Worm (Caenorhabditis elegans) whole organism, late embryonic: ENCODE data around the gene T24E12.11.

Source experiments
- C08G9.2 ChIP-seq: sonication (generic microtip); optimal IDR thresholded peaks from 2 replicates; lab custom pipeline; 2016; ENCODE audit warnings: mild to moderate bottlenecking, missing genetic modification characterization, moderate library complexity, missing compliant biosample characterization
- K02D7.2 ChIP-seq: sonication (generic microtip); optimal IDR thresholded peaks from 2 replicates; lab custom pipeline; 2017; ENCODE audit warnings: mild to moderate bottlenecking, missing genetic modification characterization, missing compliant biosample characterization
- K09A11.1 ChIP-seq: sonication (generic microtip); optimal IDR thresholded peaks from 2 replicates; lab custom pipeline; 2017; ENCODE audit warnings: antibody characterized with exemption, mild to moderate bottlenecking, missing genetic modification characterization, missing compliant biosample characterization; ENCODE audit not compliant: insufficient read depth
- Y22D7AL.16 ChIP-seq: sonication (generic microtip); optimal IDR thresholded peaks from 2 replicates; lab custom pipeline; 2016; ENCODE audit warnings: missing genetic modification characterization, missing compliant biosample characterization
- ama-1 ChIP-seq: fragments of 150-350 bp; optimal IDR thresholded peaks from 2 replicates; lab custom pipeline; 2014
- ceh-14 ChIP-seq: sonication (generic microtip); optimal IDR thresholded peaks from 2 replicates; lab custom pipeline; 2016; ENCODE audit warnings: missing genotype, missing genetic modification characterization, missing compliant biosample characterization
- ceh-18 ChIP-seq: sonication (generic microtip); optimal IDR thresholded peaks from 2 replicates; lab custom pipeline; 2016; ENCODE audit warnings: missing genetic modification characterization, missing compliant biosample characterization
- ceh-19 ChIP-seq: fragments of 200-800 bp; sonication (Bioruptor generic); optimal IDR thresholded peaks from 2 replicates; lab custom pipeline; 2018; ENCODE audit warnings: mild to moderate bottlenecking, missing genetic modification characterization, missing compliant biosample characterization
- ceh-2 ChIP-seq: sonication (generic microtip); optimal IDR thresholded peaks from 2 replicates; lab custom pipeline; 2016; ENCODE audit warnings: missing genotype, missing genetic modification characterization, missing compliant biosample characterization
- ceh-24 ChIP-seq: sonication (generic microtip); optimal IDR thresholded peaks from 2 replicates; lab custom pipeline; 2016; ENCODE audit warnings: mild to moderate bottlenecking, missing genetic modification characterization, missing compliant biosample characterization
- ceh-30 ChIP-seq: fragments of 150-350 bp; optimal IDR thresholded peaks from 2 replicates; lab custom pipeline; 2014; ENCODE audit warnings: missing biosample characterization, missing genetic modification characterization
- ceh-31 ChIP-seq: sonication (generic microtip); optimal IDR thresholded peaks from 2 replicates; lab custom pipeline; 2016; ENCODE audit warnings: missing genetic modification characterization, missing compliant biosample characterization
- ceh-45 ChIP-seq: fragments of 200-800 bp; sonication (Bioruptor generic); IDR thresholded peaks from 2 replicates; pipeline ENCODE4 v1.3.6; 2022; ENCODE audit warnings: missing genetic modification reagents, missing genetic modification characterization, missing compliant biosample characterization
- ceh-48 ChIP-seq: sonication (generic microtip); optimal IDR thresholded peaks from 2 replicates; lab custom pipeline; 2016; ENCODE audit warnings: missing genetic modification characterization, inconsistent platforms, missing compliant biosample characterization
- ceh-9 ChIP-seq: sonication (generic microtip); optimal IDR thresholded peaks from 2 replicates; lab custom pipeline; 2016; ENCODE audit warnings: mild to moderate bottlenecking, missing genetic modification characterization, inconsistent platforms, missing compliant biosample characterization
- che-1 ChIP-seq: sonication (generic microtip); optimal IDR thresholded peaks from 2 replicates; lab custom pipeline; 2016; ENCODE audit warnings: mild to moderate bottlenecking, missing genetic modification characterization, missing compliant biosample characterization
- elt-2 ChIP-seq: sonication (generic microtip); optimal IDR thresholded peaks from 2 replicates; lab custom pipeline; 2016; ENCODE audit warnings: missing genetic modification reagents, missing genetic modification characterization, missing compliant biosample characterization
- eyg-1 ChIP-seq: sonication (generic microtip); optimal IDR thresholded peaks from 2 replicates; lab custom pipeline; 2016; ENCODE audit warnings: missing genotype, missing genetic modification characterization, missing compliant biosample characterization
- fax-1 ChIP-seq: sonication (generic microtip); optimal IDR thresholded peaks from 2 replicates; lab custom pipeline; 2016; ENCODE audit warnings: missing genotype, missing genetic modification characterization, missing compliant biosample characterization
- hlh-30 ChIP-seq: sonication (generic microtip); optimal IDR thresholded peaks from 2 replicates; lab custom pipeline; 2017; ENCODE audit warnings: antibody characterized with exemption, missing genetic modification characterization, missing compliant biosample characterization; ENCODE audit not compliant: insufficient read depth
- hlh-8 ChIP-seq: sonication (generic microtip); optimal IDR thresholded peaks from 2 replicates; lab custom pipeline; 2016; ENCODE audit warnings: missing genotype, missing genetic modification characterization, missing compliant biosample characterization
- madf-2 ChIP-seq: sonication (generic microtip); optimal IDR thresholded peaks from 2 replicates; lab custom pipeline; 2017; ENCODE audit warnings: missing genetic modification characterization, missing compliant biosample characterization
- nfya-1 ChIP-seq: sonication (generic microtip); optimal IDR thresholded peaks from 2 replicates; lab custom pipeline; 2017; ENCODE audit warnings: missing genetic modification characterization, mild to moderate bottlenecking, missing compliant biosample characterization, antibody characterized with exemption, moderate library complexity
- nhr-11 ChIP-seq: fragments of 150-350 bp; optimal IDR thresholded peaks from 2 replicates; lab custom pipeline; 2014; ENCODE audit warnings: missing biosample characterization, missing genetic modification characterization
- nhr-232 ChIP-seq: sonication (generic microtip); optimal IDR thresholded peaks from 2 replicates; lab custom pipeline; 2016; ENCODE audit warnings: missing genetic modification characterization, missing compliant biosample characterization
- npax-4 ChIP-seq: sonication (generic microtip); optimal IDR thresholded peaks from 2 replicates; lab custom pipeline; 2016; ENCODE audit warnings: missing genetic modification characterization, missing compliant biosample characterization
- pat-9 ChIP-seq: fragments of 200-800 bp; sonication (Bioruptor generic); optimal IDR thresholded peaks from 2 replicates; lab custom pipeline; 2018; ENCODE audit warnings: mild to moderate bottlenecking, missing genetic modification characterization, moderate library complexity, missing compliant biosample characterization
- pax-1 ChIP-seq: fragments of 150-350 bp; optimal IDR thresholded peaks from 2 replicates; lab custom pipeline; 2014; ENCODE audit warnings: missing biosample characterization, missing genetic modification characterization
- pros-1 ChIP-seq: fragments of 150-350 bp; optimal IDR thresholded peaks from 2 replicates; lab custom pipeline; 2014; ENCODE audit warnings: missing biosample characterization, missing genetic modification reagents, missing genetic modification characterization
- rnt-1 ChIP-seq: sonication (generic microtip); optimal IDR thresholded peaks from 2 replicates; lab custom pipeline; 2016; ENCODE audit warnings: missing genetic modification characterization, missing compliant biosample characterization
- sox-2 ChIP-seq: fragments of 200-800 bp; sonication (Bioruptor generic); IDR thresholded peaks from 2 replicates; pipeline ENCODE4 v1.3.6; 2022; ENCODE audit warnings: missing genetic modification reagents, missing genetic modification characterization, missing compliant biosample characterization
- sox-4 ChIP-seq: sonication (generic microtip); optimal IDR thresholded peaks from 2 replicates; lab custom pipeline; 2017; ENCODE audit warnings: mild to moderate bottlenecking, missing genetic modification characterization, inconsistent platforms, missing compliant biosample characterization
- tbx-2 ChIP-seq: sonication (generic microtip); optimal IDR thresholded peaks from 2 replicates; lab custom pipeline; 2016; ENCODE audit warnings: missing genetic modification characterization, missing compliant biosample characterization
- ttx-3 ChIP-seq: sonication (generic microtip); optimal IDR thresholded peaks from 2 replicates; lab custom pipeline; 2016; ENCODE audit warnings: missing genetic modification reagents, missing genetic modification characterization, missing compliant biosample characterization
- unc-3 ChIP-seq, 2 experiments: fragments of 200-800 bp in 1 of 2; sonication (Bioruptor generic) in 1 of 2; sonication (generic microtip) in 1 of 2; conservative IDR thresholded peaks in 1 of 2; optimal IDR thresholded peaks in 1 of 2; 2 replicates each; pipeline versions ENCODE4 v1.3.6 to Lab custom; 2016 to 2022; ENCODE audit warnings: missing compliant biosample characterization in 2 of 2, missing genetic modification characterization in 2 of 2, missing genetic modification reagents in 1 of 2
- unc-42 ChIP-seq: sonication (generic microtip); optimal IDR thresholded peaks from 2 replicates; lab custom pipeline; 2016; ENCODE audit warnings: missing genotype, missing genetic modification characterization, missing compliant biosample characterization
- unc-55 ChIP-seq: sonication (generic microtip); optimal IDR thresholded peaks from 2 replicates; lab custom pipeline; 2017; ENCODE audit warnings: missing biosample characterization, missing genetic modification reagents, missing genetic modification characterization
- unc-86 ChIP-seq: sonication (generic microtip); optimal IDR thresholded peaks from 2 replicates; lab custom pipeline; 2016; ENCODE audit warnings: missing genetic modification characterization, missing compliant biosample characterization
- ztf-16 ChIP-seq: sonication (generic microtip); optimal IDR thresholded peaks from 2 replicates; lab custom pipeline; 2017; ENCODE audit warnings: missing genetic modification characterization, missing compliant biosample characterization

The T24E12.11 gene

DNA sequence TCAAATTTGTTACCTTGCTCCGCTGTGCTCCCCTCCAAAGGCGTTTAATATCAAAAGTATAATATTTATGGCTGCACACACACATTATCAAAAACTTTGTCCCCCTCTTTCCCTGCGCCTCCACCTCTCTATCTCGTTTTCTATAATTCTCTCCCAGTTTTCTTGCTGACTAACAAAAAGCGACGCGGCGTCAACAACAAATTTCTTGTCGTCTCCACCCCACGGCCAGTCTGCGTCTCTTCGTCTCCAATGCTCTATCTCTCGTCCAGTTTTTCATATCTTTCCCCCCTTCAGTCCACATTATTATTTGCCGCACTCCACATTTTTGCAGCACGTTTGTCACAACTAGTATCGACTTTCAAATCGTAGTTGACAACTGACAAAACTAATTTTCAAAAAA, 31.2 kb upstream of the T24E12.11 start (continued):
- TF ChIP-seq unc-3 (GFP tag; conservative IDR thresholded peaks at IDR 0.05; lab: Robert Waterston, UW) (no peak), unc-3 (tag; optimal IDR thresholded peaks at IDR 0.05; lab: Kevin White, UChicago) (no peak), sox-2 (GFP tag; lab: Robert Waterston, UW) (no peak), ztf-16 (tag; lab: Kevin White, UChicago) (no peak), pat-9 (tag; lab: Kevin White, UChicago) (no peak)

DNA sequence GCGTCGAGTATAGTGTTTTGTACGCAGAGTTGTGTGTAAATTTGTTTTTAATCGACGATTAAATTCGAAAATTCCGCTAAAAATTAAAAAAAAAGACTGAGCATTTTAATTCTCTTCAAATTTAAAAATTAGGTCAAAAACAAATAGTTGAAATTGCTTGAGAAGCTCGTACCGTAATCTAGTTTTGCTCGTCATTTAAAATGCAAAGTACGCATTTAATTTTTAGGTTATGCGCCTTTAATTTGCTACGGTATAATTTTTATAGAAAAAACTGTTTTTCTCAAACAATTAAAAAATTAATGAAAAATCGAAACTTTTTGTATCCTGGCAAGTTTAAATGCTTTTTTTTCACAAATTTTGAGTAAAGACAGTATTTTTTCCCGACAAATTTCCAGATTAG, 29.3 kb upstream of the T24E12.11 start:
- TF ChIP-seq hlh-30 (no peak), C08G9.2 (tag; lab: Kevin White, UChicago) (no peak), npax-4 (tag; lab: Kevin White, UChicago) (no peak), ttx-3 (tag; lab: Kevin White, UChicago) (no peak), Y22D7AL.16 (no peak), ztf-16 (tag; lab: Kevin White, UChicago) (no peak), ceh-9 (tag; lab: Kevin White, UChicago) (no peak), nfya-1 (tag; lab: Kevin White, UChicago) (no peak), unc-86 (tag; lab: Kevin White, UChicago) (no peak), ceh-24 (tag; lab: Kevin White, UChicago) (no peak), rnt-1 (no peak), unc-42 (tag; lab: Kevin White, UChicago) (no peak), ceh-48 (tag; lab: Kevin White, UChicago) (no peak)

DNA sequence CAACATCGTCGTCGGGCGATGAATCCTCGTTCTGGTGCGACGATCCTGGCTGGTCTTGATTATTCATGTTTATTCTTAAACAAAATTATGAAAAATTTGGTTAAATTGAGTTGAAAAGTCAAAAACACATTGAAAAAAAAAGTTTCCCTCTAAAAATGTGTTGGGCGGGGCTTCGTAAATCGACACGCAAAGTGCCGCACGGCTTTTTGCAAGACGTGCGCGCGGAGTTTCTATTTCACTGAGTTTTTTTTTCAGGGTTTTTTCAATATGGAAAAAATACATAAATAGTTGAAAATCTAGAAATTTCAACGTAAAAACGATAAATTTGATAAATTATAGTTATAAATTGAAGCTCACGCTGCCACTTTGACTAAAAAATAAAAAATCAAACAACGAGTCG, 28.7 kb upstream of the T24E12.11 start, which contains the start of gene F54D10.5:
TSS of gene F54D10.5 (minus strand) at position 74 of the 400 bp plus-strand sequence.
- TF ChIP-seq ceh-2 (tag; lab: Kevin White, UChicago) = no peak
- peak; percentile 36 for TF ChIP-seq ttx-3 (tag; lab: Kevin White, UChicago)
- peak; percentile 32 for TF ChIP-seq K09A11.1
- peak; percentile 4 for TF ChIP-seq sox-4
- no peak for TF ChIP-seq madf-2 (tag; lab: Kevin White, UChicago)
- TF ChIP-seq ceh-19 (GFP tag; lab: Kevin White, UChicago) = no peak
- TF ChIP-seq che-1 = no peak
- peak; percentile 45 for TF ChIP-seq unc-86 (tag; lab: Kevin White, UChicago)
- peak; percentile 32 for TF ChIP-seq ceh-18 (tag; lab: Kevin White, UChicago)
- peak; percentile 45 for TF ChIP-seq K02D7.2
- TF ChIP-seq rnt-1 = no peak
- TF ChIP-seq elt-2 (tag; lab: Kevin White, UChicago) = peak; percentile 78
- TF ChIP-seq ceh-9 (tag; lab: Kevin White, UChicago) = no peak
- peak; percentile 30 for TF ChIP-seq pax-1 (tag; lab: Kevin White, UChicago)
- TF ChIP-seq unc-55 (GFP tag; lab: Kevin White, UChicago) = no peak
- TF ChIP-seq pros-1 = no peak
- peak; percentile 6 for TF ChIP-seq unc-42 (tag; lab: Kevin White, UChicago)
- TF ChIP-seq tbx-2 (tag; lab: Kevin White, UChicago) = peak; percentile 74
- TF ChIP-seq fax-1 (tag; lab: Kevin White, UChicago) = no peak
- no peak for TF ChIP-seq ceh-24 (tag; lab: Kevin White, UChicago)
- no peak for TF ChIP-seq eyg-1 (tag; lab: Kevin White, UChicago)
- TF ChIP-seq nfya-1 (tag; lab: Kevin White, UChicago) = peak; percentile 70
- no peak for TF ChIP-seq ama-1
- TF ChIP-seq ceh-14 = no peak
- TF ChIP-seq ceh-31 (tag; lab: Kevin White, UChicago) = peak; percentile 53

DNA sequence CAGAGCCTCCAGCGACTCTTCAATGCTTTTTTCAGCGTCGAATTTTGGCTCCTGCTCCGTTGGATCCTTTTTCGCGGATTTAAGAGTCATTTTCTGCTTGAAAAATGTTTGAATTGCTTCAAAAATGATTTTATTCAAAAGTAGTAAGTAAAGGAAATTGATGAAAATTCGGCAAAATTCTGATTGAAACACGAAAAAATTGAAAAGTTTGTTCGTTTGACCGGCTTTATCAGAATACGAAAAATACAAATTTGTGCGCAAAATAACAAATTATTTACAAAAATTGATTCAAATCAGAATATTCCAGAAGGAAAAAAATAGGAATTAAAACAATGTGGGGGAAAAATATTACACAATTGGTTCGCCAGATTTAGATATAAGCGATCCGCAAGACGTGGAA, 27.6 kb upstream of the T24E12.11 start, which contains the start of gene F54D10.4:
TSS of gene F54D10.4 (minus strand) at position 101 of the 400 bp plus-strand sequence.
- no peak for TF ChIP-seq ceh-30
- no peak for TF ChIP-seq nhr-11
- TF ChIP-seq npax-4 (tag; lab: Kevin White, UChicago) = no peak
- no peak for TF ChIP-seq hlh-30
- TF ChIP-seq ttx-3 (tag; lab: Kevin White, UChicago) = no peak
- no peak for TF ChIP-seq nhr-232 (tag; lab: Kevin White, UChicago)
- no peak for TF ChIP-seq ceh-45
- TF ChIP-seq hlh-8 (tag; lab: Kevin White, UChicago) = no peak
